Worm (Caenorhabditis elegans): ENCODE results near the gene his-37.

DNA sequence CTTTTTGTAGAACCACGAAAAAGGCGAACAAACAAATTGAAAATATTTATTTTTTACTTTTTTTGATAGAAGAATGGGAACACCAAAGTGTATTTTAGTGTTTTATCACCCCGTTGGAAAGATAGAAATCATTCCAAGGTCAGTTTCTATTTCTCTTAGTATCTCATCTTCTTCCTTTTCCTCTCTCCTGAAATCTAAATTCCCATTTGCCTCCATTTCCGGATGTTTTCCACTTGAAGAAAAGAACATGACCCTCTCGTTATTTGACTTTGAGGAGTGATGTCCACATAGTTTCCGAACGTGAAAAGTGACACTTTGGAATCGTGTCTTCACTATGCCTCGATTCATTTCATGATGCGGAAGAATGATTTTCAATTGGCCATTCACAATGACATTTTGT is 40.7 kb downstream of the his-37 start:
- TF ChIP-seq F52B5.7 (tag; optimal IDR thresholded peaks at IDR 0.05) (no peak), pbrm-1 (GFP tag; IDR thresholded peaks at IDR 0.05) (no peak), ama-1 (optimal IDR thresholded peaks at IDR 0.05) (no peak), ama-1 (GFP tag; optimal IDR thresholded peaks at IDR 0.05) (no peak), F49E8.2 (tag; optimal IDR thresholded peaks at IDR 0.05; ENCODE audit: insufficient read depth) (no peak), dpl-1 (GFP tag; optimal IDR thresholded peaks at IDR 0.05) (no peak), lag-1 (GFP tag; IDR thresholded peaks at IDR 0.05) (no peak), lsy-27 (tag; optimal IDR thresholded peaks at IDR 0.05; ENCODE audit: borderline replicate concordance, insufficient read depth) (no peak), hlh-26 (GFP tag; conservative IDR thresholded peaks at IDR 0.05) (no peak), madf-6 (GFP tag; IDR thresholded peaks at IDR 0.05) (no peak), nfya-1 (tag; optimal IDR thresholded peaks at IDR 0.05; ENCODE audit: borderline replicate concordance, insufficient read depth) (no peak), efl-1 (GFP tag; optimal IDR thresholded peaks at IDR 0.05) (no peak), attf-3 (GFP tag; conservative IDR thresholded peaks at IDR 0.05) (no peak), snpc-4 (GFP tag; optimal IDR thresholded peaks at IDR 0.05) (no peak), snpc-4 (tag; optimal IDR thresholded peaks at IDR 0.05) (no peak)

Measured in whole organism, young adult.